Fruit fly (Drosophila melanogaster) whole organism, embryonic: ENCODE measurements around the gene Jarid2.

Experiments
- Asciz ChIP-seq: fragments of 200-800 bp; sonication (Bioruptor generic); optimal IDR thresholded peaks from 2 replicates; lab custom pipeline; 2017; ENCODE audit warnings: missing biosample characterization, mild to moderate bottlenecking, missing genetic modification characterization, missing genetic modification reagents
- B-H1 ChIP-seq: fragments of 200-800 bp; sonication (Bioruptor generic); IDR thresholded peaks from 3 replicates; pipeline ENCODE4 v1.3.6; 2022; ENCODE audit warnings: missing biosample characterization, missing genetic modification characterization
- Blimp-1 ChIP-seq: fragments of 200-800 bp; sonication (Bioruptor generic); optimal IDR thresholded peaks from 3 replicates; lab custom pipeline; 2018; ENCODE audit warnings: missing biosample characterization, missing genetic modification characterization, mild to moderate bottlenecking, moderate library complexity, missing genetic modification reagents
- CG10366 ChIP-seq: fragments of 200-800 bp; sonication (Bioruptor generic); IDR thresholded peaks from 2 replicates; pipeline ENCODE4 v1.3.6; 2022; ENCODE audit warnings: missing biosample characterization, missing genetic modification characterization
- CG10979 ChIP-seq: fragments of 200-800 bp; sonication (Bioruptor generic); optimal IDR thresholded peaks from 2 replicates; lab custom pipeline; 2018; ENCODE audit warnings: missing biosample characterization, mild to moderate bottlenecking, missing genetic modification characterization, moderate library complexity
- CG11504 ChIP-seq: fragments of 200-800 bp; sonication (Bioruptor generic); optimal IDR thresholded peaks from 3 replicates; lab custom pipeline; 2019; ENCODE audit warnings: missing biosample characterization, mild to moderate bottlenecking, missing genetic modification characterization, moderate library complexity
- CG12104 ChIP-seq: fragments of 200-800 bp; sonication (Bioruptor generic); optimal IDR thresholded peaks from 3 replicates; lab custom pipeline; 2016; ENCODE audit warnings: missing biosample characterization, missing genetic modification characterization
- CG13624 ChIP-seq: fragments of 200-800 bp; sonication (Bioruptor generic); optimal IDR thresholded peaks from 2 replicates; lab custom pipeline; 2016; ENCODE audit warnings: missing biosample characterization, missing genetic modification characterization
- CG14441 ChIP-seq: fragments of 200-800 bp; sonication (Bioruptor generic); IDR thresholded peaks from 2 replicates; pipeline ENCODE4 v1.3.6; 2022; ENCODE audit warnings: missing biosample characterization, missing genetic modification characterization
- CG14667 ChIP-seq: fragments of 200-800 bp; sonication (Bioruptor generic); IDR thresholded peaks from 2 replicates; pipeline ENCODE4 v1.3.6; 2022; ENCODE audit warnings: missing biosample characterization, missing genetic modification characterization
- CG17186 ChIP-seq: fragments of 200-800 bp; sonication (Bioruptor generic); optimal IDR thresholded peaks from 3 replicates; lab custom pipeline; 2017; ENCODE audit warnings: missing biosample characterization, missing genetic modification reagents, missing genetic modification characterization
- CG17328 ChIP-seq: fragments of 200-800 bp; sonication (Bioruptor generic); IDR thresholded peaks from 2 replicates; pipeline ENCODE4 v1.3.6; 2022; ENCODE audit warnings: missing biosample characterization, missing genetic modification characterization
- CG17359 ChIP-seq: fragments of 200-800 bp; sonication (Bioruptor generic); optimal IDR thresholded peaks from 3 replicates; lab custom pipeline; 2018; ENCODE audit warnings: missing biosample characterization, mild to moderate bottlenecking, missing genetic modification characterization, moderate library complexity
- CG3726 ChIP-seq: fragments of 200-800 bp; sonication (Bioruptor generic); IDR thresholded peaks from 3 replicates; pipeline ENCODE4, ENCODE4 v1.3.6; 2022; ENCODE audit warnings: missing biosample characterization, missing genetic modification characterization
- CG3847 ChIP-seq: fragments of 200-800 bp; sonication (Bioruptor generic); IDR thresholded peaks from 2 replicates; pipeline ENCODE4 v1.3.6; 2022; ENCODE audit warnings: missing biosample characterization, missing genetic modification characterization
- CG6689 ChIP-seq: fragments of 200-800 bp; sonication (Bioruptor generic); IDR thresholded peaks from 2 replicates; pipeline ENCODE4 v1.3.6; 2022; ENCODE audit warnings: missing biosample characterization, missing genetic modification characterization
- CG6765 ChIP-seq: fragments of 200-800 bp; sonication (Bioruptor generic); optimal IDR thresholded peaks from 3 replicates; lab custom pipeline; 2017; ENCODE audit warnings: missing biosample characterization, mild to moderate bottlenecking, missing genetic modification characterization
- CG6854 ChIP-seq: fragments of 200-800 bp; sonication (Bioruptor generic); optimal IDR thresholded peaks from 3 replicates; lab custom pipeline; 2017; ENCODE audit warnings: missing biosample characterization, mild to moderate bottlenecking, missing genetic modification characterization
- CG7357 ChIP-seq: fragments of 200-800 bp; sonication (Bioruptor generic); IDR thresholded peaks from 3 replicates; pipeline ENCODE4 v1.3.6; 2022; ENCODE audit warnings: missing biosample characterization, missing genetic modification characterization
- CG7963 ChIP-seq: fragments of 200-800 bp; sonication (Bioruptor generic); IDR thresholded peaks from 3 replicates; pipeline ENCODE4 v1.3.6; 2022; ENCODE audit warnings: missing biosample characterization, missing genetic modification characterization; ENCODE audit not compliant: partially characterized antibody
- CG8924 ChIP-seq: fragments of 200-800 bp; optimal IDR thresholded peaks from 3 replicates; lab custom pipeline; 2019; ENCODE audit warnings: missing biosample characterization, mild to moderate bottlenecking, missing genetic modification characterization, moderate library complexity
- CG9727 ChIP-seq: fragments of 200-800 bp; sonication (Bioruptor generic); optimal IDR thresholded peaks from 3 replicates; lab custom pipeline; 2017; ENCODE audit warnings: missing biosample characterization, mild to moderate bottlenecking, missing genetic modification characterization
- D ChIP-seq, 2 experiments: fragments of 200-800 bp in 1 of 2; fragments of >200 bp in 1 of 2; sonication (Bioruptor generic) in 1 of 2; optimal IDR thresholded peaks; 2 replicates in 1 of 2; 3 replicates in 1 of 2; lab custom pipeline; 2017; ENCODE audit warnings: mild to moderate bottlenecking in 1 of 2, missing biosample characterization in 1 of 2, missing genetic modification characterization in 1 of 2, missing genetic modification reagents in 1 of 2
- Dbx ChIP-seq: fragments of 200-800 bp; sonication (Bioruptor generic); IDR thresholded peaks from 3 replicates; pipeline ENCODE4 v1.3.6; 2022; ENCODE audit warnings: missing biosample characterization, missing genetic modification characterization
- Dp ChIP-seq: fragments of 200-800 bp; sonication (Bioruptor generic); optimal IDR thresholded peaks from 2 replicates; lab custom pipeline; 2018; ENCODE audit warnings: missing biosample characterization, mild to moderate bottlenecking, missing genetic modification characterization, moderate library complexity
- Elba2 ChIP-seq: fragments of 200-800 bp; sonication (Bioruptor generic); optimal IDR thresholded peaks from 3 replicates; lab custom pipeline; 2016; ENCODE audit warnings: missing biosample characterization, missing genetic modification characterization
- Ets65A ChIP-seq: fragments of 200-800 bp; sonication (Bioruptor generic); peaks from one replicate; lab custom pipeline; 2016; ENCODE audit warnings: missing biosample characterization, missing genetic modification characterization
- H15 ChIP-seq: fragments of 200-800 bp; sonication (Bioruptor generic); IDR thresholded peaks from 3 replicates; pipeline ENCODE4 v1.3.6; 2022; ENCODE audit warnings: missing biosample characterization, missing genetic modification characterization
- Mad ChIP-seq: fragments of 200-800 bp; sonication (Bioruptor generic); optimal IDR thresholded peaks from 2 replicates; lab custom pipeline; 2016; ENCODE audit warnings: missing biosample characterization, missing genetic modification characterization
- Neu2 ChIP-seq: fragments of 200-800 bp; sonication (Bioruptor generic); optimal IDR thresholded peaks from 3 replicates; lab custom pipeline; 2016; ENCODE audit warnings: missing biosample characterization, missing genetic modification characterization, borderline replicate concordance
- Optix ChIP-seq: fragments of 200-800 bp; sonication (Bioruptor generic); IDR thresholded peaks from 3 replicates; pipeline ENCODE4 v1.3.6; 2022; ENCODE audit warnings: missing biosample characterization, missing genetic modification characterization
- Ptx1 ChIP-seq: fragments of 200-800 bp; sonication (Bioruptor generic); IDR thresholded peaks from 2 replicates; pipeline ENCODE4 v1.3.6; 2022; ENCODE audit warnings: missing biosample characterization, missing genetic modification characterization
- Side ChIP-seq: fragments of 200-800 bp; sonication (Bioruptor generic); optimal IDR thresholded peaks from 2 replicates; lab custom pipeline; 2016; ENCODE audit warnings: missing biosample characterization, missing genetic modification characterization
- Trl ChIP-seq, 3 experiments: fragments of >200 bp in 2 of 3; fragments of 200-800 bp in 1 of 3; sonication (Bioruptor generic) in 1 of 3; optimal IDR thresholded peaks; 2 replicates in 1 of 3; 3 replicates in 2 of 3; lab custom pipeline; 2016 to 2017; ENCODE audit warnings: missing biosample characterization in 1 of 3, missing genetic modification characterization in 1 of 3
- ap ChIP-seq: fragments of 200-800 bp; sonication (Bioruptor generic); IDR thresholded peaks from 2 replicates; pipeline ENCODE4 v1.3.6; 2022; ENCODE audit warnings: missing biosample characterization, missing genetic modification characterization
- ash1 ChIP-seq: fragments of 200-800 bp; sonication (Bioruptor generic); optimal IDR thresholded peaks from 2 replicates; lab custom pipeline; 2018; ENCODE audit warnings: missing biosample characterization, mild to moderate bottlenecking, missing genetic modification characterization
- chinmo ChIP-seq: fragments of 200-800 bp; sonication (Bioruptor generic); IDR thresholded peaks from 4 replicates; pipeline ENCODE4 v1.3.6; 2022; ENCODE audit warnings: missing biosample characterization, missing genetic modification characterization; ENCODE audit not compliant: partially characterized antibody
- crc ChIP-seq: fragments of 200-800 bp; sonication (Bioruptor generic); optimal IDR thresholded peaks from 2 replicates; lab custom pipeline; 2016; ENCODE audit warnings: missing biosample characterization, missing genetic modification characterization
- da ChIP-seq: fragments of 200-800 bp; sonication (Bioruptor generic); optimal IDR thresholded peaks from 2 replicates; lab custom pipeline; 2016; ENCODE audit warnings: missing biosample characterization, missing genetic modification characterization
- dm ChIP-seq: fragments of 200-800 bp; sonication (Bioruptor generic); optimal IDR thresholded peaks from 3 replicates; lab custom pipeline; 2016; ENCODE audit warnings: missing biosample characterization, missing genetic modification characterization
- eve ChIP-seq, 2 experiments: fragments of >200 bp; optimal IDR thresholded peaks; 2 replicates each; lab custom pipeline; 2017; ENCODE audit warnings: missing biosample characterization in 2 of 2, missing genetic modification characterization in 2 of 2
- gfzf ChIP-seq: fragments of 200-800 bp; sonication (Bioruptor generic); optimal IDR thresholded peaks from 2 replicates; lab custom pipeline; 2016; ENCODE audit warnings: missing biosample characterization, mild to moderate bottlenecking, missing genetic modification characterization, moderate library complexity
- ham ChIP-seq: fragments of 200-800 bp; sonication (Bioruptor generic); IDR thresholded peaks from 2 replicates; pipeline ENCODE4 v1.3.6; 2022; ENCODE audit warnings: missing biosample characterization, missing genetic modification characterization
- onecut ChIP-seq: fragments of 200-800 bp; sonication (Bioruptor generic); IDR thresholded peaks from 2 replicates; pipeline ENCODE4 v1.3.6; 2022; ENCODE audit warnings: missing biosample characterization, missing genetic modification characterization
- org-1 ChIP-seq: fragments of 200-800 bp; sonication (Bioruptor generic); optimal IDR thresholded peaks from 2 replicates; lab custom pipeline; 2017; ENCODE audit warnings: missing biosample characterization, missing genetic modification characterization
- toy ChIP-seq: fragments of 200-800 bp; sonication (Bioruptor generic); IDR thresholded peaks from 2 replicates; pipeline ENCODE4 v1.3.6; 2022; ENCODE audit warnings: missing biosample characterization, missing genetic modification characterization
- twi ChIP-seq: fragments of 200-800 bp; optimal IDR thresholded peaks from 2 replicates; lab custom pipeline; 2019; ENCODE audit warnings: missing biosample characterization, mild to moderate bottlenecking, missing genetic modification characterization, moderate library complexity
- vnd ChIP-seq: fragments of 200-800 bp; sonication (Bioruptor generic); IDR thresholded peaks from 3 replicates; pipeline ENCODE4 v1.3.6; 2022; ENCODE audit warnings: missing biosample characterization, missing genetic modification characterization; ENCODE audit not compliant: partially characterized antibody
- zfh1 ChIP-seq: fragments of 200-800 bp; sonication (Bioruptor generic); IDR thresholded peaks from 3 replicates; pipeline ENCODE4 v1.3.6; 2022; ENCODE audit warnings: missing biosample characterization, missing genetic modification characterization

Jarid2 gene

DNA sequence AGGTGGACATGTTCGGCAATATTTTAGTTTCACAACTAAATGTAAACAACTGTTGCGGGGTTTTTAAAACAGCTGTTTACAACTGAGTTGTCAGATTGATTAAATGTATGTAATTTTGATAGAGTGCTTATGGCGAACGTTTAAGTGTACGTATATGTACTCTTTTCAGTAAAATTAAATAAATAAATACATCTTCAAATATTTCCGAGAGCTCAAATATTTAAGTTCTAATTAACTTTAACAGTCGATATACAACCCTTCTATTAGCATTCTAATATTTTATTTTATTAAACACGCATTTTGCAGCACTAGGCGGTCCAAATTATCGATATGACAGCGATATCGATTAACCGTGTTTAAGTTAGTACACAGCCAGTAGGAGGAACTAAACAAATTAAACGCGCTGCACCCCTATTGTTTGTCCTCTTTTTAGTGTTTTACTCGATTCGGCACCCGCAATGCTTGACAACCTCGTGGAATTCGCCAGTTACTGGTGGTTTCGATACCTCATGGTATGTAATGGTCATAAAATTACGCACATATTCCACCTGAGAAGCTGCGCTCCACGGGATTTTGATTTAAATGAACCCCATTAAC, 25.2 kb upstream of the Jarid2 start, which contains the start of the genes CG3448 and ghi (continued):
- TF ChIP-seq Neu2 (GFP tag; lab: Kevin White, UChicago) (no peak), org-1 (GFP tag; lab: Kevin White, UChicago) (no peak), CG13624 (GFP tag; lab: Kevin White, UChicago) (peak; percentile 37), Blimp-1 (GFP tag; lab: Kevin White, UChicago) (peak; percentile 65), CG10979 (tag; lab: Kevin White, UChicago) (peak; percentile 39), CG8924 (tag; lab: Kevin White, UChicago) (peak; percentile 51), CG11504 (tag; lab: Kevin White, UChicago) (peak; percentile 71), ham (GFP tag; lab: Robert Waterston, UW) (no peak), eve (GFP tag; optimal IDR thresholded peaks at IDR 0.05; lab: Kevin White, UChicago) (no peak), CG17359 (tag; lab: Kevin White, UChicago) (peak; percentile 73), CG17186 (GFP tag; lab: Kevin White, UChicago) (peak; percentile 22), Side (GFP tag; lab: Kevin White, UChicago) (peak; percentile 26), CG14441 (peak; percentile 40; the same call in 1 of the 2 replicates), CG6765 (GFP tag; lab: Kevin White, UChicago) (no peak), dm (GFP tag; lab: Kevin White, UChicago) (peak; percentile 15), Asciz (GFP tag; lab: Kevin White, UChicago) (peak; percentile 18), CG17328 (0 out of 2 replicates have a peak, but pooled peaks have one; percentile 13), CG14667 (GFP tag; lab: Robert Waterston, UW) (no peak), CG10366 (GFP tag; lab: Robert Waterston, UW) (no peak), gfzf (GFP tag; lab: Kevin White, UChicago) (peak; percentile 1), ash1 (GFP tag; lab: Kevin White, UChicago) (no peak), Dbx (GFP tag; lab: Robert Waterston, UW) (peak; percentile 78), onecut (GFP tag; lab: Robert Waterston, UW) (peak; percentile 54), chinmo (GFP tag; lab: Robert Waterston, UW) (peak; percentile 80; the same call in 3 of the 4 replicates), CG7357 (GFP tag; lab: Robert Waterston, UW) (0 out of 3 replicates have a peak, but pooled peaks have one; percentile 28), CG6689 (peak; percentile 74), da (GFP tag; lab: Kevin White, UChicago) (no peak), CG3726 (GFP tag; lab: Robert Waterston, UW) (no peak), D (optimal IDR thresholded peaks at IDR 0.05; lab: Kevin White, UChicago) (no peak), D (GFP tag; optimal IDR thresholded peaks at IDR 0.05; lab: Kevin White, UChicago) (peak; percentile 37), CG7963 (GFP tag; lab: Robert Waterston, UW) (peak; percentile 69), CG6854 (GFP tag; lab: Kevin White, UChicago) (no peak), crc (no peak), ap (GFP tag; lab: Robert Waterston, UW) (no peak), twi (tag; lab: Kevin White, UChicago) (peak; percentile 13), vnd (peak; percentile 54), toy (GFP tag; lab: Robert Waterston, UW) (no peak), Dp (peak; percentile 61), CG9727 (peak; percentile 35), zfh1 (GFP tag; lab: Robert Waterston, UW) (peak; percentile 67), Optix (GFP tag; lab: Robert Waterston, UW) (no peak), Mad (GFP tag; lab: Kevin White, UChicago) (peak; percentile 37), CG3847 (peak; percentile 49; the same call in 1 of the 2 replicates), CG12104 (GFP tag; lab: Kevin White, UChicago) (peak; percentile 45), Elba2 (GFP tag; lab: Kevin White, UChicago) (peak; percentile 17), Ets65A (peak; percentile 86), B-H1 (GFP tag; lab: Robert Waterston, UW) (peak; percentile 13; the same call in 1 of the 3 replicates), Ptx1 (GFP tag; lab: Robert Waterston, UW) (peak; percentile 58), H15 (peak; percentile 55; the same call in 1 of the 3 replicates), Trl (optimal IDR thresholded peaks at IDR 0.05; lab: Kevin White, UChicago) (no peak), Trl (GFP tag; optimal IDR thresholded peaks at IDR 0.05; lab: Kevin White, UChicago) (peak; percentile 69)
